Worm (Caenorhabditis elegans) whole organism, midembryonic: ENCODE measurements around the gene F58F9.1.

ENCODE experiments used
- T22C8.4 ChIP-seq: fragments of 200-800 bp; sonication (Bioruptor generic); IDR thresholded peaks from 2 replicates; pipeline ENCODE4 v1.3.6; 2022; ENCODE audit warnings: missing genetic modification characterization, missing compliant biosample characterization
- flt-1 ChIP-seq: fragments of 200-800 bp; sonication (Bioruptor generic); IDR thresholded peaks from 2 replicates; pipeline ENCODE4 v1.3.6; 2022; ENCODE audit warnings: missing genetic modification characterization, missing compliant biosample characterization
- med-1 ChIP-seq: sonication (generic microtip); optimal IDR thresholded peaks from 2 replicates; lab custom pipeline; 2017; ENCODE audit warnings: missing genetic modification characterization, mild to moderate bottlenecking, missing compliant biosample characterization, antibody characterized with exemption, missing genetic modification reagents; ENCODE audit not compliant: insufficient read depth
- ztf-23 ChIP-seq: fragments of 200-800 bp; sonication (Bioruptor generic); IDR thresholded peaks from 2 replicates; pipeline ENCODE4 v1.3.6; 2022; ENCODE audit warnings: missing genetic modification reagents, missing genetic modification characterization, missing compliant biosample characterization
- ztf-29 ChIP-seq: fragments of 200-800 bp; sonication (Bioruptor generic); IDR thresholded peaks from 2 replicates; pipeline ENCODE4 v1.3.6; 2022; ENCODE audit warnings: missing genetic modification reagents, missing genetic modification characterization, missing compliant biosample characterization

DNA sequence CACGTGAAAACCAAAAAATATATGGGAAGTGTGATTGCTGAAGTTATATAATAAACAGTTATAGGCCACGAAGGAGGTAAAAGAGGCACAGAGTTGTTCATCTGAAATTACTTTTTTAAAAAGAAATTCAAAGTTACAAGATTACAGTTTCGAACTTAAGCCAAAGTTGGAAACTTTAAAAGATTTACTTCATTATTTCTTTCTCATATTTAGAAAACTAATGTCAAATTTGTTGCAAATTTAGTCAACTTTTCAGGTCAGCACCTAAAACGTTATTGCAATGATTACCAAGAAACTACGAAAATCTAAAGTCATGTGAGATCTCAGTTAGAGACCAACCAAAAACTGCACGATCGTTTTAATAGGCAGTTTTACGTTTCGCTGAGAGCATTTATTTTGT lies 54.0 kb downstream of the F58F9.1 start, which contains the start of gene srv-25:
- TF ChIP-seq flt-1 (no peak), ztf-23 (GFP tag; lab: Robert Waterston, UW) (no peak), ztf-29 (GFP tag; lab: Robert Waterston, UW) (no peak), T22C8.4 (no peak), med-1 (GFP tag; lab: Kevin White, UChicago) (no peak)
